Worm (Caenorhabditis elegans) whole organism, late embryonic: ENCODE data around the gene srbc-48.
"Not testable (repeated sequence)": the region's sequence is repeated elsewhere in the genome, so short reads cannot be mapped to it uniquely, and the experiment has no call there.

Experiments
- F13H6.1 ChIP-seq: sonication (generic microtip); optimal IDR thresholded peaks from 2 replicates; lab custom pipeline; 2016; ENCODE audit warnings: missing genetic modification characterization, missing compliant biosample characterization
- ceh-48 ChIP-seq: sonication (generic microtip); optimal IDR thresholded peaks from 2 replicates; lab custom pipeline; 2016; ENCODE audit warnings: missing genetic modification characterization, inconsistent platforms, missing compliant biosample characterization
- ceh-6 ChIP-seq: fragments of 200-800 bp; sonication (Bioruptor generic); optimal IDR thresholded peaks from 2 replicates; lab custom pipeline; 2018; ENCODE audit warnings: mild to moderate bottlenecking, missing genetic modification characterization, missing compliant biosample characterization
- dmd-4 ChIP-seq: sonication (generic microtip); optimal IDR thresholded peaks from 2 replicates; lab custom pipeline; 2016; ENCODE audit warnings: borderline replicate concordance, missing genetic modification characterization, missing compliant biosample characterization
- dve-1 ChIP-seq: sonication (generic microtip); optimal IDR thresholded peaks from 2 replicates; lab custom pipeline; 2017; ENCODE audit warnings: antibody characterized with exemption, mild to moderate bottlenecking, missing genetic modification characterization, missing compliant biosample characterization
- eyg-1 ChIP-seq: sonication (generic microtip); optimal IDR thresholded peaks from 2 replicates; lab custom pipeline; 2016; ENCODE audit warnings: missing genotype, missing genetic modification characterization, missing compliant biosample characterization
- fkh-10 ChIP-seq: fragments of 150-350 bp; optimal IDR thresholded peaks from 2 replicates; lab custom pipeline; 2014; ENCODE audit warnings: missing biosample characterization, missing genetic modification reagents, missing genetic modification characterization
- hlh-30 ChIP-seq: sonication (generic microtip); optimal IDR thresholded peaks from 2 replicates; lab custom pipeline; 2017; ENCODE audit warnings: antibody characterized with exemption, missing genetic modification characterization, missing compliant biosample characterization; ENCODE audit not compliant: insufficient read depth
- lin-11 ChIP-seq: fragments of 200-800 bp; sonication (Bioruptor generic); optimal IDR thresholded peaks from 2 replicates; lab custom pipeline; 2018; ENCODE audit warnings: mild to moderate bottlenecking, missing genetic modification characterization, missing compliant biosample characterization
- nfya-1 ChIP-seq: sonication (generic microtip); optimal IDR thresholded peaks from 2 replicates; lab custom pipeline; 2017; ENCODE audit warnings: missing genetic modification characterization, mild to moderate bottlenecking, missing compliant biosample characterization, antibody characterized with exemption, moderate library complexity
- pax-1 ChIP-seq: fragments of 150-350 bp; optimal IDR thresholded peaks from 2 replicates; lab custom pipeline; 2014; ENCODE audit warnings: missing biosample characterization, missing genetic modification characterization
- pros-1 ChIP-seq: fragments of 150-350 bp; optimal IDR thresholded peaks from 2 replicates; lab custom pipeline; 2014; ENCODE audit warnings: missing biosample characterization, missing genetic modification reagents, missing genetic modification characterization

DNA sequence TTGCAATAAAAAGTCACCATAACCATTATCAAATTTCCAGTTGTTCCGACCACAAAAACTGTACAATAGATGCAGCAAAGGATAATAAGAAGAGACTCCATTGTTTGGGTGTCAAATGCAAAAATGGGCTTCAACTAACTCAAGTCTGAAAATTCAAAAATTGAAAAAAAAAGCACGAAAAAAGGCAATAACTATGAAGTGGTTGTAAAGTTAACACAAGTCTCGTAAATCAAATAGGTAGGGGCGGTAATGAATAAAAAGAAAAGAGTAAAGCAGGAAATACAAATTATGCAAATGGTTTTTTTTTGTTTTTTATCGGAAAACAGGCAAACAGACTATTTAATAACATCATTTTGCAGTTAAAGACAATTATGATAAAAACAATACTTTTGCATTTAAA lies 12.7 kb upstream of the srbc-48 start, which contains the start of gene srsx-38:
- not testable (repeated sequence) for TF ChIP-seq ceh-6 (GFP tag; lab: Kevin White, UChicago); pros-1; eyg-1 (tag; lab: Kevin White, UChicago); lin-11 (tag; lab: Kevin White, UChicago); F13H6.1 (tag; lab: Kevin White, UChicago); dmd-4 (tag; lab: Kevin White, UChicago); hlh-30 (tag; lab: Kevin White, UChicago); pax-1 (tag; lab: Kevin White, UChicago); ceh-48 (tag; lab: Kevin White, UChicago); dve-1 (tag; lab: Kevin White, UChicago); nfya-1 (tag; lab: Kevin White, UChicago); fkh-10 (GFP tag; lab: Kevin White, UChicago)
